Fruit fly (Drosophila melanogaster) ovary, adult (tissue): ENCODE results near the gene SecCl.
A peak's percentile ranks its signal among the peaks of the same experiment; 100 is the strongest.

Experiments used
- CG17801 ChIP-seq: fragments of 200-800 bp; optimal IDR thresholded peaks from 2 replicates; lab custom pipeline; 2019; ENCODE audit warnings: missing biosample characterization, mild to moderate bottlenecking, missing genetic modification characterization, moderate library complexity; ENCODE audit not compliant: partially characterized antibody

Gene SecCl

DNA sequence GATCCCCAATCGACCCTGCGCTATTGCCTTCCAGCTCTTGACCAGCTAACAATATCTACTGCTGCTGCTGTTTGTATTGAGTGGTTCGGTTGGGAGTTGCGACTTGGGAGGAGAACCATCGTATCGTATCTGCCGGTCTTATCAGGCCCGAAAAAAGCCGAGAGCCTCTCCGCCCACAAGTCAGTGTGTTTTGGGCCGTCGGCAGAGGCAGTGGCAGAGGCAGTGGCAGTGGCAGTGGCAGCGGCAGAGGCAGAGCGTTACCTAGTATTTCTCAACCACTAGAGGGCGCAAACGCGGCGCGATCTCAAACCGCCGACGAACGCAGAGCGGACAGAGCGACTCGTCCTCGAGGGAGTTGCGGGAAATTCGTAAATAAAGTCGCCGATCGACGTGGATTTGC, at the start of gene SecCl:
Gene SecCl (plus strand): TSS at position 18 of the 400 bp plus-strand sequence.
- no peak for TF ChIP-seq CG17801

DNA sequence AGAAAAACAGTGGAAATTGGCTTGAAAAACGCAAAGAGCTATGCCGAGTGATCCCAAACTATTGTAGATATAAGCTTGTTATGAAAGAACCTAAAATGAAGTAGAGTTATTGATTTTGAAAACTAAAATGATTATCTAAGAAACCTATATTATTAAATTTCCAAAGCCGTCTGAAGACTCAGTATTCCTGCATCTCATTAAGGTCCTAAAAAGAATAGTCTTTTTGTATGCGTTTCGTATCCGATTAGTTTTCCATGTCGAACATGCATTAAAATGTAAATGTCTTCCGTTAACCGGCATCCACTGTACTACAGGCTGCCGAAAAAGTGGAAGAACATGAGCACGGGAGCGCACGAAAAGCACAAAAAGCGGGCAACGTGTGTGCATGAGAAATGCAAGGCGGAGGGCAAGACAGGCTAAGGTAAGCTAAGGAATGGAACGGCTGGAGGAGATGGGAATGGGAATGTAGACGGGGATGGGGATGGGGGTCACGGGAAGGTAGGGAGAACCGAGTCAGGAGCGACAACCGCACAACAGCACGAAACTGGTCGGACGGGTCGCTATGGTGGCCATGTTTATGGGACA, 49.2 kb upstream of the SecCl start:
- peak; percentile 22 for TF ChIP-seq CG17801

DNA sequence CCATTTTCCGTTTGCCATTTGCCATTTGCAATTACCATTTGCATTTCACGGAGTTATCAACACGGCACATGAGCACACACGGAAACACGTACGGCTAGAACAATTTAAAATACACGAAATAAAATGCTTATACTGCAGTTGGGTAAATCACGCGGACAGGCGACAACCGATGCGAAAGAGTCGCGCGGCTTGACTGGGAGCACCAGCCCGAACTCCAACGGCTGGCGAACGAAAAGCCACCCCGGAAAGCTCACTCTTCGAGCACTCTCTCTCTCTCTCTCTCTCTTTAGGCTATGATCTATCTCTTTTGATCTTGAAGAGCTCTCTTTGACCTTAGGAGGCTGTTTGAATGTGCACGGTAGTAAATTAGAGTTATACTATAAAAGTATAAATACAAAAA, 48.6 kb upstream of the SecCl start, which contains the start of gene blot:
Gene blot (minus strand): TSS at position 196 of the 400 bp plus-strand sequence.
- peak; percentile 54 for TF ChIP-seq CG17801

DNA sequence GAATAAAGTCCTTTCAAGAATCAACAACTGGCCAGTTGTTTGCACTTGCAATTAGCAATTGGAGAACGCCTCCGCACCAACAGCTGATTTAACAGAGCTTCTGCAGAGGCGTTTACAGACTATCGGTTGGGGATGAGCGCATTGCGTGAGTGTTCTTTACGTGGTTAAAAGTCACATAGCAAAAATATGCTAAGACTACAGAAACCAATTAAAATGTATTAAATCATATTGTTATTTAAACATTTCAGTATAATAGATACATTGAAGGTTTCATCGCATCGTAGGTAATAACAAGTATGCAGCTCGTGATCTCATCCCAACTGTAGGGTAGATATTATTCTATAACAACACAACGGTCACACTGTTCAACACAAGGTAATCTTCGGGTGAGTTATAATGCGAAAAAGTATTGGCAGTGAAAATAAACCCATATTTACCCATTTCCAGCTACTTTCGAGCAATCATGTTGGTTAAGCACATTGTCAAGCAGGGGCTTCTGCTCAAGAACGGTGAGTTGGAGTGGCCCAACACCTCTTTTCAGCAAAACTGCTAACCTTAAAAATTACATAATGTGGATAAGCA, 44.7 kb upstream of the SecCl start, which contains the start of the genes Sec3 and COX7B:
Gene Sec3 (minus strand): TSS at position 86 of the 582 bp plus-strand sequence.
Gene COX7B (plus strand): TSS at position 346 of the 582 bp plus-strand sequence.
- TF ChIP-seq CG17801, result peak; percentile 84

DNA sequence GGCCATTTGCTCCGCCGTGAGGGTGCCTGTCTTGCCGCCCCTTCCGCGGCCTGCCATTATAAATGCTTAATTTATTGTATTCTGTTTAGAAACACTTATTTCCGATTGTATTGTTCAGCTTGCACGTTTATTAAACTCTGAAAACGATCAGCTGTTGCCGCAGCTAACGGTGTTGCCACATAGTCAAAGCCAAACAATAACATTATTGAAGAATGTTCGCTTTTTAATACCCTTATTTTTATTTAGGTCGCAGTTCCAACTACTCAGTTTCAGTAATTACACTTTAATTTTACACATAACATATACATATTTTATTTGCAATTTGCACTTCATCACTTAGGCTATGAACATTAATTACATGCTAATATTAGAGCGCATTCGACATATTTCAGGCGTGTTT, 42.9 kb upstream of the SecCl start, which contains the start of gene Polr3G:
Gene Polr3G (minus strand): TSS at position 118 of the 400 bp plus-strand sequence.
- TF ChIP-seq CG17801, result peak; percentile 18

DNA sequence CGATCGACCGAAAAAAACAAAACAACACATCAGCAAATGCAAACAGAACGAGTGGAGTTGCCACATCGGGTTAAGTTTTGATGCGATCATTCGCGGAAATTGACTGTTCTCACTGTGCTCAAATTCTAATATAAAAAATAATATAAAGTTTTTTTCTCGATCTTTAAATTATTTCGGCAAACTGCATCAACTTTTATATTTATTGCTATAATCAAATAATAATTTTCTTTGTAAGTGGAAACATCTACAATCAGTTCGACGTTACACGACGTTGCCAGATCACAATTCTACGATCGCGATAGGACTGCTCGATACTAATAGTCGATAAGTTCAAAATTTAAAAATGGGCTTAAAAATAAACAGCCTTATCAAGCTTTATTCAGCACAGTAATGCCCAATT, 41.1 kb upstream of the SecCl start, which contains the start of gene Gorab:
Gene Gorab (minus strand): TSS at position 58 of the 400 bp plus-strand sequence.
- peak; percentile 74 for TF ChIP-seq CG17801

DNA sequence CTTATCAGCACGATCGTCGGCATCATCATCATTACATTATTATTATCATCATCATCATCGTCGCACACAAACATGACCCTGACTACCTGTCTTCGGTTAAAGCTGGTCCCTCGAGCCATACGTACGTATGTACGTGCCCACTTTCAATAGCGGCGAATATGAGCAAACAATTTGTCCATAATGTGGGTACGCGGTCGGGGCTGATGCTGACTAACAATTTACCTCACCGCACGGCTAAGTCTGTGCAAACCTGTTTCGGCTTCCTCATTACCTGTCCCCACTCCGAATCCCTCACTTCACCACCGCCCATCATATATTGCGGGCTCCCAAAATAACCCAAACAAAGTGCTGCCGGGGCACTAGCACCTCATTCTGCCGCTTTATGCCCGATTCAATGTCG, 39.5 kb upstream of the SecCl start:
- TF ChIP-seq CG17801, result no peak

DNA sequence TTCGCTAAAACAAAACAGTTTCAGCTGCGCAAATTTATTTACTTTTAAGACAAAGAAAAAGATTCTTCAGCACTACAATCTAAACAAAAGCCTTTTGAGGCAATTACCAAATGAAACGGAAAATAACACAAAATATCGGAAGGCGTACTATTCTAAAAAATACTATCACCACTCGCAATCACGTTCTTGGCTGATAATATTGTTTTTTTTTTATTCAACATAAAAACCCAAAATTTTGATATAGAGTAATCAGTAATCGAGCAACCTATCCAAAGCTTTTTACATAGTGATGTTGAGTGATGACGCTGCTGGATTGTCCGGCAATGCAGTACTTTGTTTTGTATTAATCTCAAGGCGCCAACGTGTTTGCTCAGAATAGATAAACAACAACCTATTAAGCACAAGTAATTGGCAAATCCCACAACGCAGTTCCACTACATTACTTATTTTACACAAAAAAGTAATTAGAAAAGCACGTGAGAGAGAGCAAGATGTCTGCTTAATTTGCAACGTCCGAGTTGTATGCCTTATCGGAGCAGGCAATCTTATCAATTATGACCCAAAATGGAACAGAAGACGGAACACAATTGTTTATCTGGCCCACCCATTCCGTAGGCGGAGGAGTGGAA, 38.9 kb upstream of the SecCl start:
- TF ChIP-seq CG17801, result no peak

DNA sequence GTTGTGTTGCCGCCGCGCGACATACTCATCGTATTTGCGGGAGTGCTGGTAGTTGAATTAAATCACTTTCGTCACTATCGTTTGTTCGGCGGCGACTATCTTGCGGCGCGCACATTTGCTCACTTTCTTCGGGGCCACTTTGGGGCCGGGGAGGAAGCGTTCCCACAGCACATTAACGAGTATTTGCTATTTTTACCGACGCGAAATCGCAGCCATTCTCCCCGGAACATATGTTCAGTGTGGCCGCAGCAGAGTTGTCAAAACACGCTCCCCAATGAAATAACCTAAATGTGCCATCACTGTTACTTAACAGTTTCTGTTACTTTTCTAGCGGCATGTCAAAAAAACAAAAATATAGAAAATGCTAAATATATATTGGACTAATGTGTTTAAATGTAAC, 37.0 kb upstream of the SecCl start, which contains the start of gene frc:
Gene frc (minus strand): TSS at position 244 of the 400 bp plus-strand sequence.
- TF ChIP-seq CG17801, result no peak

DNA sequence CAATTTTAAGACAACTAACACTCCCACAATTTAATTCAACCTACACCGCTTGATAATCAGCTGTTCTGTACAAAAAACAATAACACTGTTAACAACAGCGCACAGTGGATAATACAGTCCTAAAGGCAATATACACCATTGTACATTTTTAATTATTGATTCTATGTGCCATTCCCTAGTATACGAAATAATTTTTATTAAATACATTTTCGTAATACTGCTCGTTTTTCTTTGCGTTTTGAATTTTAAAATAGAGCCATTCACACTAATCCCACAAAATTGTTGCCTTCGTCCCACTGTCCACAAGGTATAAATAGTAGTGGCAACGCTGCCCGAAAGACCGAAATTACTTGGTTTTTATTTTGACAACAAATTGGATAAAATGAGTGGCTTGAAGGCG, 36.4 kb upstream of the SecCl start, which contains the start of the genes Coq4 and CG32176:
Gene Coq4 (minus strand): TSS at position 67 of the 400 bp plus-strand sequence.
Gene CG32176 (plus strand): TSS at position 314 of the 400 bp plus-strand sequence.
- peak; percentile 92 for TF ChIP-seq CG17801

DNA sequence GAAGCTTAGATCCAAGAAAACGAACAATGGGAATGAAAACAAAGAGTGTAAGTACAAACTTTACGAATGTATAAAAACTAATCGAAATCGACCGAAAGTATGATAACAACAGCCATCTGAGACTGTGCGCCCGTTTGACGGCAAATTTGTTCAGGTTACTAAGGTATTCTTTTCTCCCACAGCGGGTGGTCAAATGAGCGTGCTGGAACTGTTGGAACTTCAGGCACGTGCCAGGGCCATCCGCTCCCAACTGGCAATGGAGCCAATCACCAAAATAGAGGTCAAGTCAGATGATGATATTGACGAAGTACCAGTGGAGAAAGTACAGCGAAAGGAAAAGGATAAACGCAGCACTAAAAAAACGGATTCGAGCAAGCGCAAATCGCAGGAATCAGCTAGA, 33.6 kb upstream of the SecCl start, which contains the start of gene CG12229:
Gene CG12229 (minus strand): TSS at position 101 of the 400 bp plus-strand sequence.
- no peak for TF ChIP-seq CG17801

DNA sequence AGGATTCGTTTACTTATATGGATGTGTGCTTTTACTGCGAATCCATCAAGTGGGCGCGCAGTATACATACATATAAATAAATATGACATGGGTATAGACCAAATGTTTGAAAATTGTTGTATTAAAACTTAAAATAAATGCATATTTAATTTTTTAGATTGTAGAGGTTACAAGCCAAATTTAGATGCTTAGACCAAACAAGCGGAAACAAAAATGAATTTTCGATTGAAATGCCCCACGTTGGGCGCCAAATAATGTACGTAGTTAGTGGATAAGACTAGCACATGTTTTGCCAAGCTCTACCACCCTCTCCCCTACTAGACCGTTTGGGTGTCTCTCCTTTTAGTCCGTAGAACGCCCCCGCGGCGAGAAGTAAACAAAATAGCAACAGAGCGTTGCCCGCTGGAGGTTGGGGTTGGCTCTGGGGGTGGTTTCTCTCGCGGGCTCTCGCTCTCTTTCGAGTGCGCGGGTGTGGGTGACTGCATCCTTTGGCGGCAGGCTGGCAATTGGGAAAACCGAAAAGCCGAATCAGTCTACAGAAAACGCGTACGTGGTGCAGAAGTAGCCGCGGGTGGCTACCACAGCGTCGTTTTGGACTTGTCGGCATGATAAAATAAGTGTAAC, 30.9 kb upstream of the SecCl start, which contains the start of gene CG18265:
Gene CG18265 (plus strand): TSS at position 530 of the 624 bp plus-strand sequence.
- TF ChIP-seq CG17801, result no peak

DNA sequence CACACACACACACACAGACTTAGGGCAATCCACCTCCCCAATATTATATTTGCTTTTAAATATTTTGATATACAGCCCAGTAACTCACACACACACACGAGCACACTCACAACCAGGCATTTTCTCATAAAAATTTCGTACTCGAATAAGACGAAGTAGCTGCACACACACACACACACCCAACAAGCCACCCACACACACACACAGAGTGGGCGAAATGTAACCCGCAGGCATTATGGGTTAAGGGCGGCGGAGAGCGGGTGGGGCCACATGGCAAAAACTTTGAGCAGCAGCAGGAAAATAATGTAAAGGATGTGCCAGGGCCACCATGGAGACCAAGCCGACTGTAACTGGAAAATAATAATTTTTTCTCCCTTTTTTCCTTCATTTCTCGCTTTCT, 28.3 kb upstream of the SecCl start:
- no peak for TF ChIP-seq CG17801

DNA sequence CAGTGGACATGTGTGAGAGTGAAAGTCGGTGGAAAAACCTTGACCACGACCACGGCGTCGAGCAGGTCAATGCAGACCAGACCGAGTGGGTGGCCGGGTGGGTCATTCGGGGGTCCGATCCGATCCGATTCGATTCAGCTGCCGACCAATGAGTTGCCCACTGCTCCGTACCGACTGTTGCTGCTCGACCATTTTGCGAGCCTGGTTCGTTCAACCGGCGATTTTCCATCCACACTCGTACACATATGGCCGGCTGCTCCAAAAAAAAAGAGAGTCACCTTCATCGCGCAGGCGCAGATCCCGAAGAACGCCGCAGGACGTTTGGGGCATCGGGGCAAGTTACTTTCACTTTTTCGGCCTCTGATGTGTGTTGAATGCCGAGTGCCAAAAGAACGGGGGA, 25.4 kb upstream of the SecCl start:
- TF ChIP-seq CG17801, result no peak

DNA sequence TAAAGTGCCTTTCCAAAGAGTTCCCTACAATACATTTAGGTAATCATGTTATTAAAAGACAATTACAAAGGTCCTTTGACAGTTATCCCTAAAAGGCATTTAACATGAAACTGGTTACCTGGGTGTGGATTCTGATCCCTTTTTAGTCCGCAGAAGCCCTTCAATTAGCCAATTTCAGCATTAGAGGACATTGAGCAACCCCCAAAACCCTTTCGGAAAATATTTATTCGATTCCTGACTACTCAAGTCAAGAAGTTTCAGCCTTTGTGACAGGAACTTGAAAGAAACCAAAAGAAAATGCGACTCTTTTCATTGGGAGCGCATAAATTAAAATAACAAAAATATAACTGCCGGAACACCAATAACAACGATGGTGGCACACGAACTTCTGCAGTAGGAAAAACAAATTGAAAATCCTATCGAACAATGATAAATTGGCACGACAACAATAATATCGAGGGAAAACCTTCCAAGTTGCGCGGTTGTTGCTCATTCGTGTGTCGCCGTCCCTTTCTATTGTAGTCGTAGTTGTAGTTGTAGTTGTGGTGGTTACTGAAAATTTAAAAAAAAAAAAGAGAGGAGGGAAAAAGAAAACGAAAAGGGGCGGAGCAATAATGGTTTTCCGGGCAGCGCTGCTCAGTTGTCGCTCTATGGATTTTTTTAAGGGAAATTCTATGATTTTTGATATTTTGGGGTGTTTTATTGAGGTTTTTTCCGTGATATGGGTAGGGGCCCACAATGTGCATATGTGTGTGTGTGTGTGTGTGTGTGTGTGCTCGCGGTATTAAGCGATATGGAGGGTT, 24.1 kb upstream of the SecCl start:
- no peak for TF ChIP-seq CG17801

DNA sequence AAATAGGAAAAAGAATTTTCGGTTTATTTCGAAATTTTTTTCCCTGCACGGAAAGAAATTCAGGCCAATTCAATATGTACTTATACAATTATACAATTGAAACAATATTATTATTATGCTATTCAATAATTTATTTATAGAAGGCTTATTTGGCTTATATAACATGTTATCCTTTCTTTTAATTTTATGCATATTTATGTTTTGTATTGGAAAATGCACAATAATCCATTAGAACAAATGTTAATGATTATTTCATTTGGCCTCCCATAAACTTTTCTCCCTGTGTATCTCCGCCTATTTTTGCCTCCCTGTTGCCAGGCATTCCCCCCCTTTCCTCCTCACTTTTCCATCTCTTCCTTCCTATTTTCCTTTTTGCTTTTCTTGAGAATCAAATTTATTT, 22.0 kb upstream of the SecCl start:
- TF ChIP-seq CG17801, result no peak
